Worm (Caenorhabditis elegans) whole organism, late embryonic: ENCODE data around the gene fbxb-58.
A peak's percentile ranks its signal among the peaks of the same experiment; 100 is the strongest.

Experiments
- K02D7.2 ChIP-seq: sonication (generic microtip); optimal IDR thresholded peaks from 2 replicates; lab custom pipeline; 2017; ENCODE audit warnings: mild to moderate bottlenecking, missing genetic modification characterization, missing compliant biosample characterization
- T23F11.4 ChIP-seq: fragments of 200-800 bp; sonication (Bioruptor generic); optimal IDR thresholded peaks from 2 replicates; lab custom pipeline; 2018; ENCODE audit warnings: mild to moderate bottlenecking, missing genetic modification characterization, missing compliant biosample characterization
- ahr-1 ChIP-seq: sonication (generic microtip); optimal IDR thresholded peaks from 2 replicates; lab custom pipeline; 2016; ENCODE audit warnings: missing genetic modification characterization, missing compliant biosample characterization
- ama-1 ChIP-seq: fragments of 150-350 bp; optimal IDR thresholded peaks from 2 replicates; lab custom pipeline; 2014
- ceh-19 ChIP-seq: fragments of 200-800 bp; sonication (Bioruptor generic); optimal IDR thresholded peaks from 2 replicates; lab custom pipeline; 2018; ENCODE audit warnings: mild to moderate bottlenecking, missing genetic modification characterization, missing compliant biosample characterization
- ceh-30 ChIP-seq: fragments of 150-350 bp; optimal IDR thresholded peaks from 2 replicates; lab custom pipeline; 2014; ENCODE audit warnings: missing biosample characterization, missing genetic modification characterization
- ceh-31 ChIP-seq: sonication (generic microtip); optimal IDR thresholded peaks from 2 replicates; lab custom pipeline; 2016; ENCODE audit warnings: missing genetic modification characterization, missing compliant biosample characterization
- ceh-34 ChIP-seq: sonication (generic microtip); optimal IDR thresholded peaks from 2 replicates; lab custom pipeline; 2016; ENCODE audit warnings: mild to moderate bottlenecking, missing genetic modification characterization, missing compliant biosample characterization
- ceh-48 ChIP-seq: sonication (generic microtip); optimal IDR thresholded peaks from 2 replicates; lab custom pipeline; 2016; ENCODE audit warnings: missing genetic modification characterization, inconsistent platforms, missing compliant biosample characterization
- ceh-6 ChIP-seq: fragments of 200-800 bp; sonication (Bioruptor generic); optimal IDR thresholded peaks from 2 replicates; lab custom pipeline; 2018; ENCODE audit warnings: mild to moderate bottlenecking, missing genetic modification characterization, missing compliant biosample characterization
- dmd-4 ChIP-seq: sonication (generic microtip); optimal IDR thresholded peaks from 2 replicates; lab custom pipeline; 2016; ENCODE audit warnings: borderline replicate concordance, missing genetic modification characterization, missing compliant biosample characterization
- eyg-1 ChIP-seq: sonication (generic microtip); optimal IDR thresholded peaks from 2 replicates; lab custom pipeline; 2016; ENCODE audit warnings: missing genotype, missing genetic modification characterization, missing compliant biosample characterization
- fkh-10 ChIP-seq: fragments of 150-350 bp; optimal IDR thresholded peaks from 2 replicates; lab custom pipeline; 2014; ENCODE audit warnings: missing biosample characterization, missing genetic modification reagents, missing genetic modification characterization
- fkh-6 ChIP-seq: sonication (generic microtip); optimal IDR thresholded peaks from 2 replicates; lab custom pipeline; 2016; ENCODE audit warnings: missing genetic modification characterization, missing compliant biosample characterization
- gmeb-2 ChIP-seq: sonication (generic microtip); optimal IDR thresholded peaks from 2 replicates; lab custom pipeline; 2016; ENCODE audit warnings: missing genetic modification characterization, inconsistent platforms, missing compliant biosample characterization
- hlh-13 ChIP-seq: fragments of 200-800 bp; sonication (Bioruptor generic); optimal IDR thresholded peaks from 2 replicates; lab custom pipeline; 2018; ENCODE audit warnings: mild to moderate bottlenecking, missing genetic modification characterization, missing compliant biosample characterization
- hlh-6 ChIP-seq: sonication (generic microtip); optimal IDR thresholded peaks from 2 replicates; lab custom pipeline; 2016; ENCODE audit warnings: missing genotype, missing genetic modification characterization, missing compliant biosample characterization
- hlh-8 ChIP-seq: sonication (generic microtip); optimal IDR thresholded peaks from 2 replicates; lab custom pipeline; 2016; ENCODE audit warnings: missing genotype, missing genetic modification characterization, missing compliant biosample characterization
- madf-2 ChIP-seq: sonication (generic microtip); optimal IDR thresholded peaks from 2 replicates; lab custom pipeline; 2017; ENCODE audit warnings: missing genetic modification characterization, missing compliant biosample characterization
- nfya-1 ChIP-seq: sonication (generic microtip); optimal IDR thresholded peaks from 2 replicates; lab custom pipeline; 2017; ENCODE audit warnings: missing genetic modification characterization, mild to moderate bottlenecking, missing compliant biosample characterization, antibody characterized with exemption, moderate library complexity
- nhr-11 ChIP-seq: fragments of 150-350 bp; optimal IDR thresholded peaks from 2 replicates; lab custom pipeline; 2014; ENCODE audit warnings: missing biosample characterization, missing genetic modification characterization
- nhr-232 ChIP-seq: sonication (generic microtip); optimal IDR thresholded peaks from 2 replicates; lab custom pipeline; 2016; ENCODE audit warnings: missing genetic modification characterization, missing compliant biosample characterization
- npax-4 ChIP-seq: sonication (generic microtip); optimal IDR thresholded peaks from 2 replicates; lab custom pipeline; 2016; ENCODE audit warnings: missing genetic modification characterization, missing compliant biosample characterization
- pag-3 ChIP-seq: sonication (generic microtip); optimal IDR thresholded peaks from 2 replicates; lab custom pipeline; 2016; ENCODE audit warnings: missing compliant biosample characterization, missing genetic modification characterization, borderline replicate concordance
- pat-9 ChIP-seq: fragments of 200-800 bp; sonication (Bioruptor generic); optimal IDR thresholded peaks from 2 replicates; lab custom pipeline; 2018; ENCODE audit warnings: mild to moderate bottlenecking, missing genetic modification characterization, moderate library complexity, missing compliant biosample characterization
- pax-1 ChIP-seq: fragments of 150-350 bp; optimal IDR thresholded peaks from 2 replicates; lab custom pipeline; 2014; ENCODE audit warnings: missing biosample characterization, missing genetic modification characterization
- pqm-1 ChIP-seq: sonication (generic microtip); optimal IDR thresholded peaks from 2 replicates; lab custom pipeline; 2016; ENCODE audit warnings: missing genetic modification characterization, missing compliant biosample characterization
- sox-2 ChIP-seq: fragments of 200-800 bp; sonication (Bioruptor generic); IDR thresholded peaks from 2 replicates; pipeline ENCODE4 v1.3.6; 2022; ENCODE audit warnings: missing genetic modification reagents, missing genetic modification characterization, missing compliant biosample characterization
- syd-9 ChIP-seq: sonication (generic microtip); optimal IDR thresholded peaks from 2 replicates; lab custom pipeline; 2016; ENCODE audit warnings: mild to moderate bottlenecking, missing genetic modification characterization, moderate library complexity, missing compliant biosample characterization
- tbx-2 ChIP-seq: sonication (generic microtip); optimal IDR thresholded peaks from 2 replicates; lab custom pipeline; 2016; ENCODE audit warnings: missing genetic modification characterization, missing compliant biosample characterization
- tbx-7 ChIP-seq: sonication (generic microtip); optimal IDR thresholded peaks from 2 replicates; lab custom pipeline; 2016; ENCODE audit warnings: missing genotype, missing genetic modification characterization, missing compliant biosample characterization
- ttx-3 ChIP-seq: sonication (generic microtip); optimal IDR thresholded peaks from 2 replicates; lab custom pipeline; 2016; ENCODE audit warnings: missing genetic modification reagents, missing genetic modification characterization, missing compliant biosample characterization
- unc-3 ChIP-seq, 2 experiments: fragments of 200-800 bp in 1 of 2; sonication (Bioruptor generic) in 1 of 2; sonication (generic microtip) in 1 of 2; conservative IDR thresholded peaks in 1 of 2; optimal IDR thresholded peaks in 1 of 2; 2 replicates each; pipeline versions ENCODE4 v1.3.6 to Lab custom; 2016 to 2022; ENCODE audit warnings: missing compliant biosample characterization in 2 of 2, missing genetic modification characterization in 2 of 2, missing genetic modification reagents in 1 of 2
- unc-42 ChIP-seq: sonication (generic microtip); optimal IDR thresholded peaks from 2 replicates; lab custom pipeline; 2016; ENCODE audit warnings: missing genotype, missing genetic modification characterization, missing compliant biosample characterization
- ztf-16 ChIP-seq: sonication (generic microtip); optimal IDR thresholded peaks from 2 replicates; lab custom pipeline; 2017; ENCODE audit warnings: missing genetic modification characterization, missing compliant biosample characterization

The fbxb-58 gene

ce11 chrX:1627837-1628236, at the start of gene fbxb-58:
TSS of gene fbxb-58 (plus strand) at chrX:1628137.
- TF ChIP-seq ceh-6 (GFP tag; lab: Kevin White, UChicago), result no peak

- peak; percentile 5 for TF ChIP-seq ceh-19 (GFP tag; lab: Kevin White, UChicago)
- no peak for TF ChIP-seq gmeb-2 (tag; lab: Kevin White, UChicago)
- TF ChIP-seq hlh-8 (tag; lab: Kevin White, UChicago), result no peak
- TF ChIP-seq nfya-1 (tag; lab: Kevin White, UChicago), result peak; percentile 23
- TF ChIP-seq T23F11.4 (GFP tag; lab: Kevin White, UChicago), result peak; percentile 15
- 0 out of 2 replicates have a peak, but pooled peaks have one; percentile 12 for TF ChIP-seq unc-3 (GFP tag; conservative IDR thresholded peaks at IDR 0.05; lab: Robert Waterston, UW)
- no peak for TF ChIP-seq unc-3 (tag; optimal IDR thresholded peaks at IDR 0.05; lab: Kevin White, UChicago)
- TF ChIP-seq ahr-1 (tag; lab: Kevin White, UChicago), result no peak
- TF ChIP-seq dmd-4, result no peak
- TF ChIP-seq ama-1 (lab: Kevin White, UChicago), result no peak
- no peak for TF ChIP-seq ceh-6 (GFP tag; lab: Kevin White, UChicago)
- TF ChIP-seq ceh-48, result no peak
- TF ChIP-seq, all 69 proteins: peak for 4
These were observed 49.3 kb upstream of the fbxb-58 start for ce11 chrX:1578682-1579081.

- no peak for TF ChIP-seq madf-2 (tag; lab: Kevin White, UChicago)
- TF ChIP-seq hlh-13, result no peak
- TF ChIP-seq fkh-10, result no peak
- TF ChIP-seq ceh-34 (tag; lab: Kevin White, UChicago), result no peak
- TF ChIP-seq npax-4, result no peak
- no peak for TF ChIP-seq pag-3 (tag; lab: Kevin White, UChicago)
- no peak for TF ChIP-seq ttx-3 (tag; lab: Kevin White, UChicago)
- TF ChIP-seq nhr-232, result no peak
- no peak for TF ChIP-seq tbx-2 (tag; lab: Kevin White, UChicago)
- TF ChIP-seq hlh-6 (tag; lab: Kevin White, UChicago), result no peak
- TF ChIP-seq ceh-31 (tag; lab: Kevin White, UChicago), result no peak
- no peak for TF ChIP-seq pat-9 (tag; lab: Kevin White, UChicago)
- TF ChIP-seq tbx-7 (tag; lab: Kevin White, UChicago), result no peak
- TF ChIP-seq hlh-8 (tag; lab: Kevin White, UChicago), result no peak
- no peak for TF ChIP-seq ztf-16
These were observed 44.0 kb upstream of the fbxb-58 start for ce11 chrX:1583980-1584379.

- TF ChIP-seq fkh-6 (no peak), eyg-1 (tag; lab: Kevin White, UChicago) (no peak), hlh-13 (no peak)
- TF ChIP-seq, all 69 proteins: peak for 0
These were observed 40.9 kb upstream of the fbxb-58 start for ce11 chrX:1587082-1587481.

- no peak for TF ChIP-seq hlh-8 (tag; lab: Kevin White, UChicago)
- no peak for TF ChIP-seq ceh-48
- no peak for TF ChIP-seq pqm-1 (tag; lab: Kevin White, UChicago)
- no peak for TF ChIP-seq syd-9 (tag; lab: Kevin White, UChicago)
- no peak for TF ChIP-seq K02D7.2 (tag; lab: Kevin White, UChicago)
- TF ChIP-seq unc-42 (tag; lab: Kevin White, UChicago), result no peak
- no peak for TF ChIP-seq nhr-11
- no peak for TF ChIP-seq pax-1 (tag; lab: Kevin White, UChicago)
- TF ChIP-seq ceh-30 (tag; lab: Kevin White, UChicago), result no peak
- no peak for TF ChIP-seq sox-2 (GFP tag; lab: Robert Waterston, UW)
These were observed 38.6 kb upstream of the fbxb-58 start for ce11 chrX:1589114-1589902.
